Comparison of ENCODE assay signal across 5 worm cellular contexts in genomic region chrIII:11624838-11625292, ce11.
TF ChIP-seq lines count a peak whose summit lies in the region.

Gene gly-8, plus strand, starts transcription at chrIII:11625242.

TF ChIP-seq in whole organism, L1 larva, 84 proteins besides CTCF, POLR2A, EP300 and RAD21:
- TF ChIP-seq lin-35 (GFP tag; optimal IDR thresholded peaks at IDR 0.05; lab: Kevin White, UChicago) (peak in 1 of 2 experiments; percentile 8), mdl-1 (tag; optimal IDR thresholded peaks at IDR 0.05; lab: Kevin White, UChicago) (no peak), elt-3 (tag; optimal IDR thresholded peaks at IDR 0.05; lab: Kevin White, UChicago) (peak in 1 of 6 experiments; percentile 33), blmp-1 (tag; optimal IDR thresholded peaks at IDR 0.05; lab: Kevin White, UChicago) (peak; percentile 56), nhr-77 (tag; optimal IDR thresholded peaks at IDR 0.05; lab: Kevin White, UChicago) (no peak), nhr-12 (tag; optimal IDR thresholded peaks at IDR 0.05; lab: Kevin White, UChicago) (no peak)
TF ChIP-seq in whole organism, L1 larva: peak in this region for 3.

TF ChIP-seq in whole organism, L2 larva, 48 proteins besides CTCF, POLR2A, EP300 and RAD21:
- peak; percentile 72 for TF ChIP-seq nhr-25 (tag; optimal IDR thresholded peaks at IDR 0.05; lab: Kevin White, UChicago)
- TF ChIP-seq sem-4 (tag; optimal IDR thresholded peaks at IDR 0.05; lab: Kevin White, UChicago): peak; percentile 35
- TF ChIP-seq ceh-16 (tag; optimal IDR thresholded peaks at IDR 0.05; lab: Kevin White, UChicago): no peak
- peak in 1 of 2 experiments; percentile 12 for TF ChIP-seq lsy-2 (tag; optimal IDR thresholded peaks at IDR 0.05; lab: Kevin White, UChicago)
- TF ChIP-seq elt-3 (tag; optimal IDR thresholded peaks at IDR 0.05; lab: Kevin White, UChicago): no peak

TF ChIP-seq in whole organism, L3 larva, 47 proteins besides CTCF, POLR2A, EP300 and RAD21:
- TF ChIP-seq nhr-25 (tag; optimal IDR thresholded peaks at IDR 0.05; lab: Kevin White, UChicago) (peak; percentile 70), ztf-4 (tag; optimal IDR thresholded peaks at IDR 0.05; lab: Kevin White, UChicago) (no peak), skn-1 (tag; optimal IDR thresholded peaks at IDR 0.05; lab: Kevin White, UChicago) (no peak), nfya-1 (tag; optimal IDR thresholded peaks at IDR 0.05; lab: Kevin White, UChicago; ENCODE audit: insufficient read depth) (peak; percentile 27), egl-27 (tag; optimal IDR thresholded peaks at IDR 0.05; lab: Kevin White, UChicago) (no peak), nhr-23 (tag; optimal IDR thresholded peaks at IDR 0.05; lab: Kevin White, UChicago) (peak; percentile 72), elt-3 (tag; optimal IDR thresholded peaks at IDR 0.05; lab: Kevin White, UChicago) (no peak), nhr-237 (tag; optimal IDR thresholded peaks at IDR 0.05; lab: Kevin White, UChicago) (no peak)

TF ChIP-seq in whole organism, L4 larva, 104 proteins besides CTCF, POLR2A, EP300 and RAD21:
- TF ChIP-seq ama-1 (optimal IDR thresholded peaks at IDR 0.05; lab: Kevin White, UChicago): no peak
- peak; percentile 49 for TF ChIP-seq dpl-1 (GFP tag; optimal IDR thresholded peaks at IDR 0.05; lab: Kevin White, UChicago)
- TF ChIP-seq nhr-28 (tag; optimal IDR thresholded peaks at IDR 0.05; lab: Kevin White, UChicago): peak; percentile 45
- peak in 1 of 2 experiments; percentile 43 for TF ChIP-seq lsy-2 (tag; optimal IDR thresholded peaks at IDR 0.05; lab: Kevin White, UChicago)
- TF ChIP-seq rbr-2 (tag; optimal IDR thresholded peaks at IDR 0.05; lab: Kevin White, UChicago): no peak

TF ChIP-seq in whole organism, mixed stage, embryonic, 35 proteins besides CTCF, POLR2A, EP300 and RAD21:
- TF ChIP-seq ham-2 (GFP tag; optimal IDR thresholded peaks at IDR 0.05; lab: Kevin White, UChicago) (no peak), ces-1 (GFP tag; optimal IDR thresholded peaks at IDR 0.05; lab: Kevin White, UChicago) (peak; percentile 13)

Comparison
In these comparisons a context has a peak if more than half of its experiments do, and no peak if none do; other contexts are left out.
1. Of the 29 proteins assayed by ChIP-seq in both whole organism, L4 larva and whole organism, L1 larva: peak only in whole organism, L4 larva: dpl-1 and nhr-28; only in whole organism, L1 larva: none; in both: none; in neither: 26; mixed calls (peak in some experiments, not most) for 1.